Worm (Caenorhabditis elegans) whole organism, L4 larva: ENCODE measurements around the gene F49E11.7.

Source experiments
- F26F4.8 ChIP-seq: fragments of 200-800 bp; sonication (Bioruptor generic); conservative IDR thresholded peaks from 2 replicates; pipeline ENCODE4 v1.3.6; 2022; ENCODE audit warnings: missing genetic modification characterization, missing compliant biosample characterization
- Y5F2A.4 ChIP-seq: fragments of 200-800 bp; sonication (Bioruptor generic); optimal IDR thresholded peaks from 2 replicates; lab custom pipeline; 2018; ENCODE audit warnings: mild to moderate bottlenecking, missing genetic modification characterization, missing compliant biosample characterization
- arid-1 ChIP-seq: fragments of 200-800 bp; sonication (Bioruptor generic); conservative IDR thresholded peaks from 2 replicates; pipeline ENCODE4 v1.3.6; 2022; ENCODE audit warnings: missing genetic modification reagents, missing genetic modification characterization, missing compliant biosample characterization
- ctbp-1 ChIP-seq: fragments of 200-800 bp; sonication (Bioruptor generic); IDR thresholded peaks from 2 replicates; pipeline ENCODE4 v1.3.6; 2022; ENCODE audit warnings: missing genetic modification reagents, missing genetic modification characterization, missing compliant biosample characterization
- dpl-1 ChIP-seq: fragments of 150-350 bp; optimal IDR thresholded peaks from 2 replicates; lab custom pipeline; 2014; ENCODE audit warnings: missing biosample characterization, missing genetic modification reagents, missing genetic modification characterization
- lin-39 ChIP-seq: fragments of 150-350 bp; optimal IDR thresholded peaks from 2 replicates; lab custom pipeline; 2014; ENCODE audit warnings: missing biosample characterization, missing genetic modification reagents, missing genetic modification characterization
- mxl-2 ChIP-seq: fragments of 200-800 bp; sonication (Bioruptor generic); conservative IDR thresholded peaks from 2 replicates; pipeline ENCODE4 v1.3.6; 2022; ENCODE audit warnings: missing genetic modification reagents, missing genetic modification characterization, missing compliant biosample characterization
- nhr-11 ChIP-seq: fragments of 150-350 bp; optimal IDR thresholded peaks from 2 replicates; lab custom pipeline; 2014; ENCODE audit warnings: missing biosample characterization, missing genetic modification characterization
- nhr-237 ChIP-seq: sonication (generic microtip); optimal IDR thresholded peaks from 2 replicates; lab custom pipeline; 2017; ENCODE audit warnings: missing biosample characterization, missing genetic modification characterization
- nhr-25 ChIP-seq: sonication (generic microtip); optimal IDR thresholded peaks from 2 replicates; lab custom pipeline; 2017; ENCODE audit warnings: missing genetic modification characterization, mild to moderate bottlenecking, missing compliant biosample characterization, antibody characterized with exemption, moderate library complexity, borderline replicate concordance; ENCODE audit not compliant: insufficient read depth
- pqm-1 ChIP-seq: sonication (generic microtip); optimal IDR thresholded peaks from 2 replicates; lab custom pipeline; 2017; ENCODE audit warnings: missing biosample characterization, missing genetic modification characterization
- set-16 ChIP-seq: fragments of 200-800 bp; sonication (Bioruptor generic); IDR thresholded peaks from 2 replicates; pipeline ENCODE4 v1.3.6; 2022; ENCODE audit warnings: missing genetic modification reagents, missing genetic modification characterization, missing compliant biosample characterization
- snpc-1.2 ChIP-seq: fragments of 200-800 bp; sonication (Bioruptor generic); IDR thresholded peaks from 2 replicates; pipeline ENCODE4 v1.3.6; 2022; ENCODE audit warnings: missing genetic modification reagents, missing genetic modification characterization, missing compliant biosample characterization
- ztf-11 ChIP-seq: fragments of 150-350 bp; optimal IDR thresholded peaks from 2 replicates; lab custom pipeline; 2014; ENCODE audit warnings: missing biosample characterization, missing genetic modification characterization

DNA sequence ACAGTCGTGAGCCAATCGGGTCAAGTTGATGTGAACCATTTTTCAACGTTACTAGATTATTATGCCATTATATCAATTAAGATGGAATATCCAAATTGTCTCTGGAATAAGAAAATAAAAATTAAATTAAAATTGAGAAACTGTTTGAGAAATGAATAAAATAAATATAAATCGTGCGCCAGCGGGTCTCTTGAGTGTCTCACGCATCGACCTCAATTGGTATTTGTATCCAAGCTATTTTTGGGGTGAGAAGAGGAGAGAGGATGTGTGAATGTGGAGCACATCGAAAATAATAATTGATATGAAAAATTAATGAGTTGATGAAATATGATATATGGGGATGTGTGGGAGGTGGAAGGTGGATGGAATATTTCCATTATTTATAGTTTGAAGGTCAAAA lies 13.8 kb upstream of the F49E11.7 start, which contains the start of gene F49E11.2:
- TF ChIP-seq snpc-1.2 = no peak
- TF ChIP-seq mxl-2 (GFP tag; lab: Robert Waterston, UW) = no peak
- no peak for TF ChIP-seq ztf-11 (tag; lab: Kevin White, UChicago)
- no peak for TF ChIP-seq nhr-237
- TF ChIP-seq pqm-1 (tag; lab: Kevin White, UChicago) = no peak
- no peak for TF ChIP-seq dpl-1 (GFP tag; lab: Kevin White, UChicago)
- TF ChIP-seq F26F4.8 = no peak
- no peak for TF ChIP-seq nhr-11 (tag; lab: Kevin White, UChicago)
- TF ChIP-seq ctbp-1 (GFP tag; lab: Robert Waterston, UW) = no peak
- TF ChIP-seq lin-39 (tag; lab: Kevin White, UChicago) = no peak
- TF ChIP-seq set-16 (GFP tag; lab: Robert Waterston, UW) = no peak
- no peak for TF ChIP-seq arid-1 (GFP tag; lab: Robert Waterston, UW)
- TF ChIP-seq Y5F2A.4 (GFP tag; lab: Kevin White, UChicago) = no peak
- no peak for TF ChIP-seq nhr-25 (tag; lab: Kevin White, UChicago)
